Worm (Caenorhabditis elegans) whole organism, young adult: ENCODE data around the gene F38B6.3.

Source experiments
- F10E7.11 ChIP-seq: sonication (generic microtip); optimal IDR thresholded peaks from 2 replicates; lab custom pipeline; 2017; ENCODE audit warnings: mild to moderate bottlenecking, missing genetic modification characterization, moderate library complexity, missing compliant biosample characterization
- F22D6.2 ChIP-seq: sonication (generic microtip); optimal IDR thresholded peaks from 2 replicates; lab custom pipeline; 2016; ENCODE audit warnings: mild to moderate bottlenecking, missing genetic modification characterization, missing compliant biosample characterization
- K11D2.4 ChIP-seq: fragments of 200-800 bp; sonication (Bioruptor generic); IDR thresholded peaks from 2 replicates; pipeline ENCODE4 v1.3.6; 2022; ENCODE audit warnings: missing genetic modification reagents, missing genetic modification characterization, missing compliant biosample characterization
- Y53F4B.3 ChIP-seq: fragments of 200-800 bp; sonication (Bioruptor generic); IDR thresholded peaks from 2 replicates; pipeline ENCODE4 v1.3.6; 2022; ENCODE audit warnings: missing genetic modification reagents, missing genetic modification characterization, missing compliant biosample characterization
- Y67H2A.10 ChIP-seq: fragments of 200-800 bp; sonication (Bioruptor generic); conservative IDR thresholded peaks from 2 replicates; pipeline ENCODE4 v1.3.6; 2022; ENCODE audit warnings: missing genetic modification reagents, missing genetic modification characterization, missing compliant biosample characterization
- Y95B8A.8 ChIP-seq: fragments of 200-800 bp; sonication (Bioruptor generic); IDR thresholded peaks from 2 replicates; pipeline ENCODE4 v1.3.6; 2022; ENCODE audit warnings: missing genetic modification reagents, missing genetic modification characterization, missing compliant biosample characterization
- ZK185.1 ChIP-seq: sonication (generic microtip); optimal IDR thresholded peaks from 2 replicates; lab custom pipeline; 2016; ENCODE audit warnings: mild to moderate bottlenecking, missing genetic modification characterization, missing compliant biosample characterization; ENCODE audit not compliant: poor library complexity, severe bottlenecking
- aptf-2 ChIP-seq: fragments of 200-800 bp; sonication (Bioruptor generic); conservative IDR thresholded peaks from 2 replicates; pipeline ENCODE4 v1.3.6; 2022; ENCODE audit warnings: missing genetic modification reagents, missing genetic modification characterization, missing compliant biosample characterization
- atf-7 ChIP-seq: sonication (generic microtip); optimal IDR thresholded peaks from 2 replicates; lab custom pipeline; 2017; ENCODE audit warnings: mild to moderate bottlenecking, missing genetic modification characterization, missing compliant biosample characterization
- athp-1 ChIP-seq: sonication (generic microtip); optimal IDR thresholded peaks from 2 replicates; lab custom pipeline; 2017; ENCODE audit warnings: mild to moderate bottlenecking, missing genetic modification characterization, missing compliant biosample characterization
- attf-6 ChIP-seq: fragments of 200-800 bp; sonication (Bioruptor generic); IDR thresholded peaks from 2 replicates; pipeline ENCODE4 v1.3.6; 2022; ENCODE audit warnings: missing genetic modification reagents, missing genetic modification characterization, missing compliant biosample characterization
- bed-1 ChIP-seq: fragments of 200-800 bp; sonication (Bioruptor generic); IDR thresholded peaks from 2 replicates; pipeline ENCODE4 v1.3.6; 2022; ENCODE audit warnings: missing genetic modification reagents, missing genetic modification characterization, missing compliant biosample characterization
- ccch-3 ChIP-seq: fragments of 200-800 bp; sonication (Bioruptor generic); optimal IDR thresholded peaks from 2 replicates; lab custom pipeline; 2018; ENCODE audit warnings: mild to moderate bottlenecking, missing genetic modification characterization, missing compliant biosample characterization
- ceh-40 ChIP-seq: fragments of 200-800 bp; sonication (Bioruptor generic); IDR thresholded peaks from 2 replicates; pipeline ENCODE4 v1.3.6; 2022; ENCODE audit warnings: missing genetic modification characterization, missing compliant biosample characterization
- ceh-79 ChIP-seq: sonication (generic microtip); optimal IDR thresholded peaks from 2 replicates; lab custom pipeline; 2017; ENCODE audit warnings: mild to moderate bottlenecking, missing genetic modification characterization, missing compliant biosample characterization
- dox-1 ChIP-seq: fragments of 200-800 bp; sonication (Bioruptor generic); IDR thresholded peaks from 2 replicates; pipeline ENCODE4 v1.3.6; 2022; ENCODE audit warnings: missing genetic modification reagents, missing genetic modification characterization, missing compliant biosample characterization
- efl-1 ChIP-seq: fragments of 150-350 bp; optimal IDR thresholded peaks from 2 replicates; lab custom pipeline; 2014; ENCODE audit warnings: missing biosample characterization, missing genetic modification reagents, missing genetic modification characterization
- hrde-1 ChIP-seq: sonication (generic microtip); optimal IDR thresholded peaks from 2 replicates; lab custom pipeline; 2016; ENCODE audit warnings: missing genetic modification characterization, mild to moderate bottlenecking, missing compliant biosample characterization, moderate library complexity, missing genotype, missing genetic modification reagents, borderline replicate concordance
- hsf-1 ChIP-seq: fragments of 200-800 bp; sonication (Bioruptor generic); IDR thresholded peaks from 2 replicates; pipeline ENCODE4 v1.3.6; 2022; ENCODE audit warnings: missing genetic modification reagents, missing genetic modification characterization, missing compliant biosample characterization
- lir-1 ChIP-seq: fragments of 200-800 bp; sonication (Bioruptor generic); conservative IDR thresholded peaks from 2 replicates; pipeline ENCODE4 v1.3.6; 2022; ENCODE audit warnings: missing genetic modification reagents, missing genetic modification characterization, missing compliant biosample characterization
- lsy-27 ChIP-seq: sonication (generic microtip); optimal IDR thresholded peaks from 2 replicates; lab custom pipeline; 2017; ENCODE audit warnings: missing genetic modification characterization, mild to moderate bottlenecking, missing compliant biosample characterization, antibody characterized with exemption, missing genotype, borderline replicate concordance; ENCODE audit not compliant: insufficient read depth
- madf-6 ChIP-seq: fragments of 200-800 bp; sonication (Bioruptor generic); IDR thresholded peaks from 2 replicates; pipeline ENCODE4 v1.3.6; 2022; ENCODE audit warnings: missing genetic modification reagents, missing genetic modification characterization, missing compliant biosample characterization
- mes-4 ChIP-seq: sonication (generic microtip); optimal IDR thresholded peaks from 2 replicates; lab custom pipeline; 2016; ENCODE audit warnings: missing genotype, missing genetic modification characterization, missing compliant biosample characterization
- nhr-80 ChIP-seq: sonication (generic microtip); optimal IDR thresholded peaks from 2 replicates; lab custom pipeline; 2016; ENCODE audit warnings: missing genetic modification characterization, missing compliant biosample characterization
- pbrm-1 ChIP-seq: fragments of 200-800 bp; sonication (Bioruptor generic); IDR thresholded peaks from 2 replicates; pipeline ENCODE4 v1.3.6; 2022; ENCODE audit warnings: missing genetic modification reagents, missing genetic modification characterization, missing compliant biosample characterization
- rec-8 ChIP-seq, 2 experiments: sonication (generic microtip); optimal IDR thresholded peaks; 2 replicates each; lab custom pipeline; 2016; ENCODE audit warnings: mild to moderate bottlenecking in 2 of 2, missing genetic modification characterization in 2 of 2, missing genetic modification reagents in 2 of 2, missing genotype in 2 of 2, missing biosample characterization in 1 of 2, missing compliant biosample characterization in 1 of 2, moderate library complexity in 1 of 2
- ztf-25 ChIP-seq: fragments of 200-800 bp; sonication (Bioruptor generic); IDR thresholded peaks from 2 replicates; pipeline ENCODE4 v1.3.6; 2022; ENCODE audit warnings: missing genetic modification reagents, missing genetic modification characterization, missing compliant biosample characterization
- ztf-26 ChIP-seq: sonication (generic microtip); optimal IDR thresholded peaks from 2 replicates; lab custom pipeline; 2017; ENCODE audit warnings: missing genetic modification characterization, missing compliant biosample characterization
- ztf-28 ChIP-seq: fragments of 200-800 bp; sonication (Bioruptor generic); IDR thresholded peaks from 2 replicates; pipeline ENCODE4 v1.3.6; 2022; ENCODE audit warnings: missing genetic modification reagents, missing genetic modification characterization, missing compliant biosample characterization

The F38B6.3 gene

ce11 chrX:6663780-6664437 lies 29.5 kb upstream of the F38B6.3 start:
- TF ChIP-seq hsf-1 (GFP tag; lab: Robert Waterston, UW) (no peak), atf-7 (peak; percentile 69), lsy-27 (tag; lab: Kevin White, UChicago) (no peak), ZK185.1 (tag; lab: Kevin White, UChicago) (no peak), attf-6 (no peak), ztf-26 (tag; lab: Kevin White, UChicago) (no peak)

- TF ChIP-seq F22D6.2 (no peak), athp-1 (tag; lab: Kevin White, UChicago) (no peak), nhr-80 (tag; lab: Kevin White, UChicago) (peak; percentile 32)
- TF ChIP-seq, all 124 proteins: peak for 1
Observed at ce11 chrX:6665129-6665858, 28.1 kb upstream of the F38B6.3 start.

ce11 chrX:6667468-6667867 lies 26.0 kb upstream of the F38B6.3 start:
- no peak for TF ChIP-seq ZK185.1 (tag; lab: Kevin White, UChicago)
- peak; percentile 44 for TF ChIP-seq nhr-80 (tag; lab: Kevin White, UChicago)

- TF ChIP-seq ztf-28 (GFP tag; lab: Robert Waterston, UW) (0 out of 2 replicates have a peak, but pooled peaks have one; percentile 42), dox-1 (GFP tag; lab: Robert Waterston, UW) (peak; percentile 34; the same call in 1 of the 2 replicates), Y95B8A.8 (no peak)
Observed at ce11 chrX:6668911-6669310, 24.5 kb upstream of the F38B6.3 start, which contains the start of gene nhr-137. Gene nhr-137, minus strand, starts transcription at chrX:6669011.

ce11 chrX:6669366-6669765 lies 24.1 kb upstream of the F38B6.3 start:
- TF ChIP-seq K11D2.4 (GFP tag; lab: Robert Waterston, UW) (no peak), Y67H2A.10 (no peak), mes-4 (tag; lab: Kevin White, UChicago) (no peak), ztf-25 (GFP tag; lab: Robert Waterston, UW) (no peak), efl-1 (GFP tag; lab: Kevin White, UChicago) (no peak), nhr-80 (tag; lab: Kevin White, UChicago) (no peak), bed-1 (GFP tag; lab: Robert Waterston, UW) (no peak), rec-8 (tag; optimal IDR thresholded peaks at IDR 0.05; lab: Kevin White, UChicago) (no peak), ceh-79 (tag; lab: Kevin White, UChicago) (no peak), hrde-1 (tag; lab: Kevin White, UChicago) (no peak), aptf-2 (no peak), madf-6 (GFP tag; lab: Robert Waterston, UW) (no peak), Y53F4B.3 (GFP tag; lab: Robert Waterston, UW) (no peak), F10E7.11 (tag; lab: Kevin White, UChicago) (no peak), ccch-3 (GFP tag; lab: Kevin White, UChicago) (no peak), pbrm-1 (GFP tag; lab: Robert Waterston, UW) (no peak), lir-1 (GFP tag; lab: Robert Waterston, UW) (no peak), atf-7 (no peak), ceh-40 (no peak)
